Worm (Caenorhabditis elegans) whole organism, midembryonic: ENCODE measurements around the gene ani-1.

Source experiments
- med-1 ChIP-seq: sonication (generic microtip); optimal IDR thresholded peaks from 2 replicates; lab custom pipeline; 2017; ENCODE audit warnings: missing genetic modification characterization, mild to moderate bottlenecking, missing compliant biosample characterization, antibody characterized with exemption, missing genetic modification reagents; ENCODE audit not compliant: insufficient read depth
- tab-1 ChIP-seq: fragments of 200-800 bp; sonication (Bioruptor generic); IDR thresholded peaks from 2 replicates; pipeline ENCODE4 v1.3.6; 2022; ENCODE audit warnings: missing genetic modification characterization, missing compliant biosample characterization
- ztf-29 ChIP-seq: fragments of 200-800 bp; sonication (Bioruptor generic); IDR thresholded peaks from 2 replicates; pipeline ENCODE4 v1.3.6; 2022; ENCODE audit warnings: missing genetic modification reagents, missing genetic modification characterization, missing compliant biosample characterization

DNA sequence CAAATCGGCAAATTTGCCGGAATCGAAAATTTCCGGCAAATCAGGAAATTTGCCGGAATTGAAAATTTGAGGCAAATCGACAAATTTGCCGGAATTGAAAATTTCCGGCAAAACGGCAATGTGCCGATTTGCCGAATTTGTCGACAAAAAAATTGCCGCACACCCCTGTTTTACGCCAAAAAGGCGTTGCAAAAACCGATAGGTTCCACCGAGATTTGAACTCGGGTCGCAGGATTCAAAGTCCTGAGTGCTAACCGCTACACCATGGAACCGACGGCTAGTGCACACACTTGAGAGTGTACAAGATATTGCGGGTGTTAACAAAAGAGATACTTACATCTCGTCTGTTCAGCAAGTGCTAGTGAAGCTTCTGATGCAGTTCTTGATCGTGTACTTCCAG lies 53.5 kb downstream of the ani-1 start:
- TF ChIP-seq tab-1 (GFP tag; lab: Robert Waterston, UW): peak; percentile 84
- peak; percentile 62 for TF ChIP-seq ztf-29 (GFP tag; lab: Robert Waterston, UW)
- no peak for TF ChIP-seq med-1 (GFP tag; lab: Kevin White, UChicago)
